Worm (Caenorhabditis elegans) whole organism, L1 larva: ENCODE results near the gene srt-31.

Experiments used
- C34B4.2 ChIP-seq: sonication (generic microtip); optimal IDR thresholded peaks from 2 replicates; lab custom pipeline; 2017; ENCODE audit warnings: mild to moderate bottlenecking, missing genetic modification characterization, missing compliant biosample characterization
- aly-2 ChIP-seq: fragments of 150-350 bp; optimal IDR thresholded peaks from 2 replicates; lab custom pipeline; 2014; ENCODE audit warnings: missing biosample characterization, missing genetic modification characterization
- ama-1 ChIP-seq: fragments of 150-350 bp; optimal IDR thresholded peaks from 2 replicates; lab custom pipeline; 2014
- ceh-90 ChIP-seq: sonication (generic microtip); optimal IDR thresholded peaks from 2 replicates; lab custom pipeline; 2016; ENCODE audit warnings: missing genetic modification characterization, missing compliant biosample characterization
- ces-1 ChIP-seq: fragments of 150-350 bp; optimal IDR thresholded peaks from 2 replicates; lab custom pipeline; 2014; ENCODE audit warnings: missing biosample characterization, missing genetic modification reagents, missing genetic modification characterization
- egl-27 ChIP-seq, 2 experiments: fragments of 150-350 bp in 1 of 2; sonication (generic microtip); optimal IDR thresholded peaks; 3 replicates each; lab custom pipeline; 2017 to 2018; ENCODE audit warnings: missing biosample characterization in 2 of 2, missing genetic modification characterization in 2 of 2, missing genetic modification reagents in 2 of 2
- jun-1 ChIP-seq: fragments of 150-350 bp; optimal IDR thresholded peaks from 2 replicates; lab custom pipeline; 2014; ENCODE audit warnings: missing biosample characterization, missing genetic modification reagents, missing genetic modification characterization
- lin-13 ChIP-seq: fragments of 150-350 bp; optimal IDR thresholded peaks from 2 replicates; lab custom pipeline; 2014; ENCODE audit warnings: missing biosample characterization, missing genetic modification reagents, missing genetic modification characterization
- lin-39 ChIP-seq: fragments of 150-350 bp; optimal IDR thresholded peaks from 2 replicates; lab custom pipeline; 2014; ENCODE audit warnings: missing biosample characterization, missing genetic modification reagents, missing genetic modification characterization
- nhr-11 ChIP-seq: fragments of 150-350 bp; optimal IDR thresholded peaks from 2 replicates; lab custom pipeline; 2014; ENCODE audit warnings: missing biosample characterization, missing genetic modification characterization
- nhr-77 ChIP-seq: fragments of 150-350 bp; optimal IDR thresholded peaks from 2 replicates; lab custom pipeline; 2014; ENCODE audit warnings: missing biosample characterization, missing genetic modification characterization
- snpc-4 ChIP-seq: fragments of 150-350 bp; optimal IDR thresholded peaks from 2 replicates; lab custom pipeline; 2014; ENCODE audit warnings: missing biosample characterization, missing genetic modification characterization
- tbx-2 ChIP-seq: sonication (generic microtip); optimal IDR thresholded peaks from 2 replicates; lab custom pipeline; 2016; ENCODE audit warnings: missing genetic modification characterization, missing compliant biosample characterization
- ztf-4 ChIP-seq: fragments of 150-350 bp; optimal IDR thresholded peaks from 2 replicates; lab custom pipeline; 2014; ENCODE audit warnings: missing biosample characterization, missing genetic modification characterization

DNA sequence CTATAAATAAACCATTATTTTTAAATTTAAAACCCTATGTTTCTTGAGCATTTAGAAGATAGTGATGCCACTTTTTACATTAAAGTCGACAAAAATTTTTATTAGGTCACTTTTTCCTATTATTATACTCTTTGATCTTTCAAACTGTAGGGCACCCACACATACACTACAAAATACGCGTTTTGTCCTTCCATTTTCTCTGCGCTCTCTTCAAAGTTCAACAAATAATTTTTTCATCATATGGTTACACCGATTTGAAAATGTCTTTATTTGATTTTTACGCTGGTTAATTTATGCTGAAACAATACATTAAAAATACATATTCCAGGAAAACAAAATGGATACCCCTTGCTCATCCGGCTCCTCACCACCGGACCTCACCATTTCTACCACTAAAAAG is 10.4 kb upstream of the srt-31 start, which contains the start of gene nhr-202:
- TF ChIP-seq ama-1 (lab: Kevin White, UChicago) (no peak), nhr-11 (tag; lab: Kevin White, UChicago) (no peak), lin-13 (no peak), jun-1 (no peak), aly-2 (tag; lab: Kevin White, UChicago) (no peak), lin-39 (tag; lab: Kevin White, UChicago) (no peak), tbx-2 (tag; lab: Kevin White, UChicago) (no peak), ztf-4 (tag; lab: Kevin White, UChicago) (no peak), egl-27 (tag; optimal IDR thresholded peaks at IDR 0.05; lab: Kevin White, UChicago) (no peak), ceh-90 (no peak), C34B4.2 (tag; lab: Kevin White, UChicago) (no peak), snpc-4 (no peak), nhr-77 (tag; lab: Kevin White, UChicago) (no peak), ces-1 (GFP tag; lab: Kevin White, UChicago) (no peak)
